Worm (Caenorhabditis elegans) whole organism, L3 larva: ENCODE data around the gene Y24D9A.6.

ENCODE experiments used
- R02D3.7 ChIP-seq: fragments of 150-350 bp; optimal IDR thresholded peaks from 2 replicates; lab custom pipeline; 2014; ENCODE audit warnings: missing biosample characterization, missing genetic modification characterization
- aly-2 ChIP-seq: fragments of 150-350 bp; optimal IDR thresholded peaks from 2 replicates; lab custom pipeline; 2014; ENCODE audit warnings: missing biosample characterization, missing genetic modification characterization
- ama-1 ChIP-seq: fragments of 150-350 bp; optimal IDR thresholded peaks from 2 replicates; lab custom pipeline; 2018
- ceh-28 ChIP-seq: fragments of 150-350 bp; optimal IDR thresholded peaks from 2 replicates; lab custom pipeline; 2014; ENCODE audit warnings: missing biosample characterization, missing genetic modification reagents, missing genetic modification characterization
- ceh-82 ChIP-seq: fragments of 150-350 bp; optimal IDR thresholded peaks from 2 replicates; lab custom pipeline; 2014; ENCODE audit warnings: missing biosample characterization, missing genetic modification characterization
- ceh-9 ChIP-seq: sonication (generic microtip); optimal IDR thresholded peaks from 2 replicates; lab custom pipeline; 2018; ENCODE audit warnings: missing biosample characterization, missing genetic modification characterization
- daf-12 ChIP-seq: fragments of 150-350 bp; optimal IDR thresholded peaks from 2 replicates; lab custom pipeline; 2014; ENCODE audit warnings: missing biosample characterization, missing genetic modification reagents, missing genetic modification characterization
- egl-27 ChIP-seq: sonication (generic microtip); optimal IDR thresholded peaks from 4 replicates; lab custom pipeline; 2017; ENCODE audit warnings: missing biosample characterization, missing genetic modification reagents, missing genetic modification characterization
- egl-5 ChIP-seq: fragments of 150-350 bp; optimal IDR thresholded peaks from 2 replicates; lab custom pipeline; 2017; ENCODE audit warnings: missing biosample characterization, missing genetic modification reagents, missing genetic modification characterization, inconsistent platforms
- elt-1 ChIP-seq: fragments of 150-350 bp; optimal IDR thresholded peaks from 2 replicates; lab custom pipeline; 2014; ENCODE audit warnings: missing biosample characterization, missing genetic modification characterization
- elt-2 ChIP-seq: sonication (generic microtip); optimal IDR thresholded peaks from 2 replicates; lab custom pipeline; 2016; ENCODE audit warnings: missing genetic modification reagents, mild to moderate bottlenecking, missing genetic modification characterization, missing compliant biosample characterization
- fkh-10 ChIP-seq: sonication (generic microtip); optimal IDR thresholded peaks from 2 replicates; lab custom pipeline; 2017; ENCODE audit warnings: missing biosample characterization, missing genetic modification reagents, missing genetic modification characterization
- jun-1 ChIP-seq: fragments of 150-350 bp; optimal IDR thresholded peaks from 2 replicates; lab custom pipeline; 2014; ENCODE audit warnings: missing biosample characterization, missing genetic modification reagents, missing genetic modification characterization
- lin-15B ChIP-seq: fragments of 150-350 bp; optimal IDR thresholded peaks from 2 replicates; lab custom pipeline; 2014; ENCODE audit warnings: missing biosample characterization, missing genetic modification characterization
- lsy-12 ChIP-seq: sonication (generic microtip); optimal IDR thresholded peaks from 2 replicates; lab custom pipeline; 2016; ENCODE audit warnings: mild to moderate bottlenecking, missing genetic modification characterization, missing compliant biosample characterization
- mdl-1 ChIP-seq: fragments of 150-350 bp; optimal IDR thresholded peaks from 2 replicates; lab custom pipeline; 2014; ENCODE audit warnings: missing biosample characterization, missing genetic modification characterization
- mml-1 ChIP-seq: fragments of 150-350 bp; sonication (generic microtip); optimal IDR thresholded peaks from 3 replicates; lab custom pipeline; 2014; ENCODE audit warnings: missing biosample characterization, missing genetic modification characterization
- nfya-1 ChIP-seq: sonication (generic microtip); optimal IDR thresholded peaks from 2 replicates; lab custom pipeline; 2017; ENCODE audit warnings: missing genetic modification characterization, mild to moderate bottlenecking, missing compliant biosample characterization, antibody characterized with exemption, moderate library complexity; ENCODE audit not compliant: insufficient read depth
- nhr-12 ChIP-seq: fragments of 150-350 bp; optimal IDR thresholded peaks from 2 replicates; lab custom pipeline; 2014; ENCODE audit warnings: missing biosample characterization, missing genetic modification characterization
- nhr-23 ChIP-seq: fragments of 150-350 bp; optimal IDR thresholded peaks from 2 replicates; lab custom pipeline; 2014; ENCODE audit warnings: missing biosample characterization, missing genetic modification reagents, missing genetic modification characterization
- nhr-237 ChIP-seq: fragments of 150-350 bp; optimal IDR thresholded peaks from 2 replicates; lab custom pipeline; 2014; ENCODE audit warnings: missing biosample characterization, missing genetic modification characterization
- nhr-25 ChIP-seq: sonication (generic microtip); optimal IDR thresholded peaks from 2 replicates; lab custom pipeline; 2017; ENCODE audit warnings: missing biosample characterization, missing genetic modification characterization
- nhr-28 ChIP-seq: fragments of 150-350 bp; optimal IDR thresholded peaks from 2 replicates; lab custom pipeline; 2014; ENCODE audit warnings: missing biosample characterization, missing genetic modification characterization
- nhr-43 ChIP-seq: sonication (generic microtip); optimal IDR thresholded peaks from 2 replicates; lab custom pipeline; 2016; ENCODE audit warnings: mild to moderate bottlenecking, missing genetic modification characterization, missing compliant biosample characterization; ENCODE audit not compliant: poor library complexity, severe bottlenecking
- nhr-67 ChIP-seq: fragments of 150-350 bp; optimal IDR thresholded peaks from 2 replicates; lab custom pipeline; 2014; ENCODE audit warnings: missing biosample characterization, missing genetic modification characterization
- nhr-76 ChIP-seq: fragments of 150-350 bp; sonication (generic microtip); optimal IDR thresholded peaks from 5 replicates; lab custom pipeline; 2014; ENCODE audit warnings: missing biosample characterization, missing genetic modification characterization
- nhr-77 ChIP-seq: fragments of 150-350 bp; optimal IDR thresholded peaks from 2 replicates; lab custom pipeline; 2014; ENCODE audit warnings: missing biosample characterization, missing genetic modification characterization
- pqm-1 ChIP-seq: fragments of 150-350 bp; optimal IDR thresholded peaks from 2 replicates; lab custom pipeline; 2017; ENCODE audit warnings: missing biosample characterization, missing genetic modification characterization, inconsistent platforms
- skn-1 ChIP-seq: fragments of 150-350 bp; optimal IDR thresholded peaks from 2 replicates; lab custom pipeline; 2014; ENCODE audit warnings: missing biosample characterization, missing genetic modification characterization
- tbx-2 ChIP-seq: sonication (generic microtip); optimal IDR thresholded peaks from 2 replicates; lab custom pipeline; 2016; ENCODE audit warnings: mild to moderate bottlenecking, missing genetic modification characterization, missing compliant biosample characterization
- unc-62 ChIP-seq: fragments of 150-350 bp; sonication (generic microtip); optimal IDR thresholded peaks from 4 replicates; lab custom pipeline; 2014; ENCODE audit warnings: missing biosample characterization, missing genetic modification reagents, missing genetic modification characterization
- ztf-11 ChIP-seq: fragments of 150-350 bp; optimal IDR thresholded peaks from 2 replicates; lab custom pipeline; 2014; ENCODE audit warnings: missing biosample characterization, missing genetic modification characterization

Y24D9A.6 gene

ce11 chrIV:4434441-4435084, 34.4 kb upstream of the Y24D9A.6 start, which contains the start of the genes R08C7.8 and R08C7.4:
Gene R08C7.8, minus strand, starts transcription at chrIV:4434541.
Gene R08C7.4, plus strand, starts transcription at chrIV:4435034.
- TF ChIP-seq nhr-76 (no peak), daf-12 (no peak), mml-1 (tag; lab: Kevin White, UChicago) (no peak), tbx-2 (tag; lab: Kevin White, UChicago) (no peak), ceh-9 (tag; lab: Kevin White, UChicago) (no peak), mdl-1 (tag; lab: Kevin White, UChicago) (no peak), lsy-12 (tag; lab: Kevin White, UChicago) (no peak), nfya-1 (tag; lab: Kevin White, UChicago) (no peak), unc-62 (GFP tag; lab: Kevin White, UChicago) (no peak), fkh-10 (GFP tag; lab: Kevin White, UChicago) (no peak), skn-1 (tag; lab: Kevin White, UChicago) (no peak)

ce11 chrIV:4429901-4430300, 29.7 kb upstream of the Y24D9A.6 start, which contains the start of the genes str-185 and R08C7.5:
Gene str-185, minus strand, starts transcription at chrIV:4430001.
Gene R08C7.5, plus strand, starts transcription at chrIV:4430229.
- TF ChIP-seq ztf-11 (tag; lab: Kevin White, UChicago): no peak
- TF ChIP-seq fkh-10 (GFP tag; lab: Kevin White, UChicago): no peak
- TF ChIP-seq nhr-237 (tag; lab: Kevin White, UChicago): no peak
- TF ChIP-seq elt-2 (tag; lab: Kevin White, UChicago): no peak
- no peak for TF ChIP-seq nhr-12 (tag; lab: Kevin White, UChicago)
- TF ChIP-seq nhr-67: no peak

- TF ChIP-seq nfya-1 (tag; lab: Kevin White, UChicago): peak; percentile 93
- TF ChIP-seq egl-5 (tag; lab: Kevin White, UChicago): no peak
- peak; percentile 3 for TF ChIP-seq lin-15B (tag; lab: Kevin White, UChicago)
These were observed 23.7 kb upstream of the Y24D9A.6 start for ce11 chrIV:4423885-4424284.

- TF ChIP-seq unc-62 (GFP tag; lab: Kevin White, UChicago) (no peak), elt-2 (tag; lab: Kevin White, UChicago) (no peak), ceh-9 (tag; lab: Kevin White, UChicago) (no peak)
These were observed 22.8 kb upstream of the Y24D9A.6 start for ce11 chrIV:4423026-4423425.

- TF ChIP-seq R02D3.7 (tag; lab: Kevin White, UChicago): no peak
- TF ChIP-seq pqm-1 (tag; lab: Kevin White, UChicago): no peak
- no peak for TF ChIP-seq nhr-23
- no peak for TF ChIP-seq nhr-25 (tag; lab: Kevin White, UChicago)
- no peak for TF ChIP-seq mdl-1 (tag; lab: Kevin White, UChicago)
- no peak for TF ChIP-seq nhr-77 (tag; lab: Kevin White, UChicago)
- TF ChIP-seq elt-1 (tag; lab: Kevin White, UChicago): no peak
- no peak for TF ChIP-seq ceh-82 (tag; lab: Kevin White, UChicago)
- TF ChIP-seq ztf-11 (tag; lab: Kevin White, UChicago): no peak
- no peak for TF ChIP-seq nhr-28 (tag; lab: Kevin White, UChicago)
- TF ChIP-seq ceh-28 (tag; lab: Kevin White, UChicago): no peak
- TF ChIP-seq daf-12: no peak
- no peak for TF ChIP-seq aly-2 (tag; lab: Kevin White, UChicago)
- no peak for TF ChIP-seq jun-1 (tag; lab: Kevin White, UChicago)
- no peak for TF ChIP-seq ama-1 (lab: Kevin White, UChicago)
- no peak for TF ChIP-seq egl-27 (tag; lab: Kevin White, UChicago)
- no peak for TF ChIP-seq nhr-43 (tag; lab: Kevin White, UChicago)
- TF ChIP-seq, all 47 proteins: peak for 0
These were observed 21.8 kb upstream of the Y24D9A.6 start, which contains the start of gene clec-175 for ce11 chrIV:4422029-4422428. Gene clec-175, plus strand, starts transcription at chrIV:4422329.
